Fruit fly (Drosophila melanogaster) whole organism, prepupa: ENCODE data around the gene Pgant4.
A peak's percentile ranks its signal among the peaks of the same experiment; 100 is the strongest.

Experiments used
- CG10631 ChIP-seq: fragments of 200-800 bp; sonication (Bioruptor generic); optimal IDR thresholded peaks from 2 replicates; lab custom pipeline; 2016; ENCODE audit warnings: missing biosample characterization, missing genetic modification characterization
- CG11294 ChIP-seq: fragments of 200-800 bp; sonication (Bioruptor generic); IDR thresholded peaks from 2 replicates; pipeline ENCODE4 v1.3.6; 2022; ENCODE audit warnings: missing biosample characterization, missing genetic modification characterization
- CG11762 ChIP-seq: fragments of 200-800 bp; sonication (Bioruptor generic); optimal IDR thresholded peaks from 3 replicates; lab custom pipeline; 2016; ENCODE audit warnings: missing biosample characterization, missing genetic modification characterization; ENCODE audit not compliant: insufficient read depth
- CG11902 ChIP-seq: fragments of 200-800 bp; sonication (Bioruptor generic); optimal IDR thresholded peaks from 3 replicates; lab custom pipeline; 2016; ENCODE audit warnings: missing biosample characterization, missing genetic modification characterization
- CG1621 ChIP-seq: fragments of 200-800 bp; sonication (Bioruptor generic); optimal IDR thresholded peaks from 3 replicates; lab custom pipeline; 2018; ENCODE audit warnings: missing biosample characterization, mild to moderate bottlenecking, missing genetic modification characterization
- CG16779 ChIP-seq: fragments of 200-800 bp; sonication (Bioruptor generic); optimal IDR thresholded peaks from 3 replicates; lab custom pipeline; 2017; ENCODE audit warnings: missing biosample characterization, mild to moderate bottlenecking, missing genetic modification characterization
- CG3032 ChIP-seq: fragments of 200-800 bp; optimal IDR thresholded peaks from 2 replicates; lab custom pipeline; 2019; ENCODE audit warnings: missing biosample characterization, mild to moderate bottlenecking, missing genetic modification characterization, moderate library complexity
- CG32006 ChIP-seq: fragments of 200-800 bp; sonication (Bioruptor generic); optimal IDR thresholded peaks from 3 replicates; lab custom pipeline; 2017; ENCODE audit warnings: missing biosample characterization, mild to moderate bottlenecking, missing genetic modification characterization
- CG34406 ChIP-seq: fragments of 200-800 bp; sonication (Bioruptor generic); optimal IDR thresholded peaks from 3 replicates; lab custom pipeline; 2016; ENCODE audit warnings: missing biosample characterization, missing genetic modification characterization
- CG6163 ChIP-seq: fragments of 200-800 bp; sonication (Bioruptor generic); IDR thresholded peaks from 3 replicates; pipeline ENCODE4 v1.3.6; 2022; ENCODE audit warnings: missing biosample characterization, missing genetic modification characterization
- CG6792 ChIP-seq: fragments of 200-800 bp; sonication (Bioruptor generic); optimal IDR thresholded peaks from 3 replicates; lab custom pipeline; 2016; ENCODE audit warnings: missing biosample characterization, missing genetic modification characterization
- CG8119 ChIP-seq: fragments of 200-800 bp; sonication (Bioruptor generic); IDR thresholded peaks from 3 replicates; pipeline ENCODE4 v1.3.6; 2022; ENCODE audit warnings: missing biosample characterization, missing genetic modification characterization
- CG8319 ChIP-seq: fragments of 200-800 bp; sonication (Bioruptor generic); optimal IDR thresholded peaks from 3 replicates; lab custom pipeline; 2016; ENCODE audit warnings: missing biosample characterization, missing genetic modification characterization
- CG8632 ChIP-seq: fragments of 200-800 bp; sonication (Bioruptor generic); optimal IDR thresholded peaks from 3 replicates; lab custom pipeline; 2016; ENCODE audit warnings: missing biosample characterization, missing genetic modification characterization
- CG9139 ChIP-seq: fragments of 200-800 bp; sonication (Bioruptor generic); optimal IDR thresholded peaks from 3 replicates; lab custom pipeline; 2017; ENCODE audit warnings: missing biosample characterization, mild to moderate bottlenecking, missing genetic modification characterization
- Eip75B ChIP-seq: fragments of 200-800 bp; sonication (Bioruptor generic); optimal IDR thresholded peaks from 3 replicates; lab custom pipeline; 2016; ENCODE audit warnings: missing biosample characterization, missing genetic modification characterization
- Eip78C ChIP-seq: fragments of 200-800 bp; sonication (Bioruptor generic); peaks from one replicate; lab custom pipeline; 2016; ENCODE audit warnings: missing biosample characterization, missing genetic modification characterization
- Eip93F ChIP-seq: fragments of 200-800 bp; sonication (Bioruptor generic); optimal IDR thresholded peaks from 2 replicates; lab custom pipeline; 2016; ENCODE audit warnings: missing biosample characterization, mild to moderate bottlenecking, missing genetic modification characterization
- Ets21C ChIP-seq: fragments of 200-800 bp; sonication (Bioruptor generic); optimal IDR thresholded peaks from 3 replicates; lab custom pipeline; 2016; ENCODE audit warnings: missing biosample characterization, missing genetic modification characterization
- Hr38 ChIP-seq: sonication (Bioruptor generic); optimal IDR thresholded peaks from 2 replicates; lab custom pipeline; 2016; ENCODE audit warnings: missing biosample characterization, missing genetic modification characterization
- Hr39 ChIP-seq: fragments of 200-800 bp; sonication (Bioruptor generic); optimal IDR thresholded peaks from 2 replicates; lab custom pipeline; 2016; ENCODE audit warnings: missing biosample characterization, missing genetic modification characterization
- Hr4 ChIP-seq: fragments of 200-800 bp; sonication (Bioruptor generic); optimal IDR thresholded peaks from 3 replicates; lab custom pipeline; 2016; ENCODE audit warnings: missing biosample characterization, missing genetic modification characterization
- Met ChIP-seq: fragments of 200-800 bp; sonication (Bioruptor generic); optimal IDR thresholded peaks from 3 replicates; lab custom pipeline; 2016; ENCODE audit warnings: missing biosample characterization, missing genetic modification characterization
- OdsH ChIP-seq: fragments of 200-800 bp; sonication (Bioruptor generic); optimal IDR thresholded peaks from 3 replicates; lab custom pipeline; 2016; ENCODE audit warnings: missing biosample characterization, missing genetic modification characterization
- Sox14 ChIP-seq: fragments of 200-800 bp; sonication (Bioruptor generic); optimal IDR thresholded peaks from 3 replicates; lab custom pipeline; 2016; ENCODE audit warnings: missing biosample characterization, missing genetic modification characterization
- Sox15 ChIP-seq: fragments of 200-800 bp; sonication (Bioruptor generic); optimal IDR thresholded peaks from 3 replicates; lab custom pipeline; 2016; ENCODE audit warnings: missing biosample characterization, missing genetic modification characterization
- achi ChIP-seq: fragments of 200-800 bp; sonication (Bioruptor generic); optimal IDR thresholded peaks from 3 replicates; lab custom pipeline; 2016; ENCODE audit warnings: missing biosample characterization, missing genetic modification characterization
- acj6 ChIP-seq: fragments of 200-800 bp; sonication (Bioruptor generic); optimal IDR thresholded peaks from 3 replicates; lab custom pipeline; 2016; ENCODE audit warnings: missing biosample characterization, missing genetic modification characterization
- cyc ChIP-seq: fragments of 200-800 bp; sonication (Bioruptor generic); optimal IDR thresholded peaks from 3 replicates; lab custom pipeline; 2016; ENCODE audit warnings: missing biosample characterization, missing genetic modification characterization
- dac ChIP-seq: fragments of 200-800 bp; sonication (Bioruptor generic); optimal IDR thresholded peaks from 2 replicates; lab custom pipeline; 2017; ENCODE audit warnings: missing biosample characterization, mild to moderate bottlenecking, missing genetic modification characterization
- dsx ChIP-seq: fragments of 200-800 bp; optimal IDR thresholded peaks from 3 replicates; lab custom pipeline; 2019; ENCODE audit warnings: missing biosample characterization, mild to moderate bottlenecking, missing genetic modification characterization, moderate library complexity; ENCODE audit not compliant: poor library complexity, severe bottlenecking
- eg ChIP-seq: fragments of 200-800 bp; sonication (Bioruptor generic); IDR thresholded peaks from 3 replicates; pipeline ENCODE4 v1.3.6; 2022; ENCODE audit warnings: missing biosample characterization, missing genetic modification characterization
- esn ChIP-seq: fragments of 200-800 bp; sonication (Bioruptor generic); optimal IDR thresholded peaks from 2 replicates; lab custom pipeline; 2016; ENCODE audit warnings: missing biosample characterization, mild to moderate bottlenecking, missing genetic modification characterization, moderate library complexity
- fd59A ChIP-seq: fragments of 200-800 bp; sonication (Bioruptor generic); optimal IDR thresholded peaks from 2 replicates; lab custom pipeline; 2017; ENCODE audit warnings: missing biosample characterization, mild to moderate bottlenecking, missing genetic modification characterization, missing genetic modification reagents
- fd85E ChIP-seq: fragments of 200-800 bp; sonication (Bioruptor generic); optimal IDR thresholded peaks from 3 replicates; lab custom pipeline; 2016; ENCODE audit warnings: missing biosample characterization, missing genetic modification characterization
- fkh ChIP-seq: fragments of 200-800 bp; sonication (Bioruptor generic); optimal IDR thresholded peaks from 3 replicates; lab custom pipeline; 2017; ENCODE audit warnings: missing biosample characterization, mild to moderate bottlenecking, missing genetic modification characterization, moderate library complexity
- lz ChIP-seq: fragments of 200-800 bp; sonication (Bioruptor generic); optimal IDR thresholded peaks from 3 replicates; lab custom pipeline; 2016; ENCODE audit warnings: missing biosample characterization, missing genetic modification characterization
- net ChIP-seq: fragments of 200-800 bp; sonication (Bioruptor generic); optimal IDR thresholded peaks from 3 replicates; lab custom pipeline; 2016; ENCODE audit warnings: missing biosample characterization, missing genetic modification characterization
- pdm3 ChIP-seq: fragments of 200-800 bp; sonication (Bioruptor generic); optimal IDR thresholded peaks from 3 replicates; lab custom pipeline; 2016; ENCODE audit warnings: missing biosample characterization, missing genetic modification characterization
- spab ChIP-seq: fragments of 200-800 bp; sonication (Bioruptor generic); optimal IDR thresholded peaks from 2 replicates; lab custom pipeline; 2017; ENCODE audit warnings: missing biosample characterization, mild to moderate bottlenecking, missing genetic modification characterization, missing genetic modification reagents
- svp ChIP-seq: fragments of 200-800 bp; sonication (Bioruptor generic); peaks from one replicate; lab custom pipeline; 2016; ENCODE audit warnings: missing biosample characterization, missing genetic modification characterization
- topi ChIP-seq: fragments of 200-800 bp; sonication (Bioruptor generic); optimal IDR thresholded peaks from 3 replicates; lab custom pipeline; 2016; ENCODE audit warnings: missing biosample characterization, missing genetic modification characterization
- vri ChIP-seq: fragments of 200-800 bp; sonication (Bioruptor generic); optimal IDR thresholded peaks from 3 replicates; lab custom pipeline; 2016; ENCODE audit warnings: missing biosample characterization, mild to moderate bottlenecking, missing genetic modification characterization

Pgant4 gene

DNA sequence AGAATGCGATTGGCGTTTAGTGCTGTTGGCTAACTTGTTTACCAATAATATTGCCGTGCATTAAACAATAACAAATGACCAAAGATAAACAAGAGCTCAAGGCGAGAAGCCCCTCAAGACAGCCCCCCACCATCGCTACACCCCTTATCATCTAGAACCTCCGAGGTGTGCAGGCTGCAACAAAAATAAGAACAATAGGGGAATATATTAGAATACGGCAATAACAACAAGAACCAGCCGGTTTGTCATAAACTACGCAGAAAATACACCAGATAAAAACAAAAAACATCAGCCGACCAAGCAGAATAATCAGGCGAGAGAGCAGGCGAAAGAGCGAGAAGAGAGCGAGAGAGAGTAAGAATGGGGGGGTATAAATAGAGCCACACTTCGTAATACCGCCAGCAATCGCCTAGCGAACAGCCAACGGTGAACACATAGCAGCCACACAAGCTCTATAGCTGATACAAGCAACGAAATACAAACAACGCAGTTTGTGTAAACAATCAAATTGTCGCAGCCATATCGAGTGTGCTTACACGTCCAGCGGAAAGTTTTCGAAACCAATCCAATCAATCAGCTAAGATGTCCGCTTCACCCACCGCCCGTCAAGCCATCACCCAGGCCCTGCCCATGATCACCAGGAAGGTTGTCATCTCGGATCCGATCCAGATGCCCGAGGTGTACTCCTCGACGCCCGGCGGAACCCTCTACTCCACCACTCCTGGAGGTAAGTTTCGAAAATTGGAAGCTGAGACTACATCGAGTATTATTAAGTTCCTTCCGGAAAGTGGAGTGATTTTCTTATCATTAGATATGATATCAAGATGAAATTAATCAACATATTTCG is 5.9 kb downstream of the Pgant4 start, which contains the start of gene Thor (continued):
- TF ChIP-seq Met: peak; percentile 17
- peak; percentile 10; the same call in 1 of the 2 replicates for TF ChIP-seq CG11294
- no peak for TF ChIP-seq dac (GFP tag; lab: Kevin White, UChicago)
- peak; percentile 66 for TF ChIP-seq CG6163 (GFP tag; lab: Robert Waterston, UW)
- no peak for TF ChIP-seq fd59A
- no peak for TF ChIP-seq cyc (GFP tag; lab: Kevin White, UChicago)
- TF ChIP-seq spab (GFP tag; lab: Kevin White, UChicago): no peak
- peak; percentile 7 for TF ChIP-seq CG1621 (tag; lab: Kevin White, UChicago)
- TF ChIP-seq lz (GFP tag; lab: Kevin White, UChicago): no peak
- TF ChIP-seq CG10631: no peak

DNA sequence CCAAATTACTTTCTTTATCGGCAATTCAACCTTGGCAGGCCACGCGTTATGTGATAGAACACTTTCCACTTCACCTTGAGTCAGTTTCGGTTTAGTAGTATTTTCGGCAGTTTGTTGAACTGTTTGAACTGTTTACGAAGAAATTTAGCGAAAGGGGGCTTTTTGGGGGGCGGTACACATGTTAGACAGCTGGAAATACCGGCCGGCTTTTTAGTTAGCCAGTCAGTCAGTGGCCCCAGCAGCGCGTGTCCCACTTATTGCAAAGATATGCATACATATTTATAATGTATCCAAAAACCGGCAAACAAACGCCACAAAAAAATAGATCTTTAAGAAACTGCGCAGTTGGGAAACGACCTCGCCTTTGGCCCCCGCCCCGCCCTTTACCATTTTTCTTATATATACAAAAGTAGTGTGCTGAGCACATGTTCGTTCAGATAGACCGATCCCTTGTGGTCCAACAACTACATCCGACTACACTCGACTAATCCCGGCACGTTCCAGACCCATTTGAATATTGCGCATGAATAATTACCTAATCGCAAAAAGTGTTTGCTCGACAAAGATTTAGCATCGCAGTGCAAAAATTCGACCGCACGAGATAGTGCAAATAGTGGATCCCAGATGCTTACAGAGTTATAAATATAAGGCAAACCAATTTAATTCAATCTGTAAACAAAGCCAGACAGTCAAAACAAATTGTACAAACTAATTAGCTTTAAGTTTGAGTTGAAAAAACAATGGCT is 7.5 kb downstream of the Pgant4 start:
- TF ChIP-seq svp (GFP tag; lab: Kevin White, UChicago) (peak; percentile 50), vri (GFP tag; lab: Kevin White, UChicago) (peak; percentile 46), fkh (peak; percentile 12), CG3032 (tag; lab: Kevin White, UChicago) (no peak), dsx (GFP tag; lab: Kevin White, UChicago) (no peak), CG34406 (no peak)

DNA sequence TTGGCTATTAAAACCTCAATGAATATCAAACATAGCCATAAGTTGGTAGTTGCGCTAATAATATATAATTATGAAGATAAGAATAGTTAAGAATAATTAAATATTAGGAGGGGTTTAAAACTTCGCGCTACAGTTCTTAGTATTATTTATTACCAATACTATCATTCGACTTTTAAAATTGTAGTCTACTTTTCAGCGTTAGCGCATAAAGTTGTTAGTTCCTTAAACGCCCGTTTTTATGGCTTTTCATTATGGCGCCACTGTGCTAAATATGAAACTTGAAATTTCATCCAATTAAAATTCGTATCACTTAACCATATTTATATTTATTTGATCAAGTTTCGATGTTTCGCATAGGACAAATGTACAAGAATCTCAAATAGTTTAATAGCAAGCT is 8.0 kb downstream of the Pgant4 start:
- TF ChIP-seq esn (GFP tag; lab: Kevin White, UChicago) (peak; percentile 8), Eip78C (peak; percentile 41), pdm3 (GFP tag; lab: Kevin White, UChicago) (peak; percentile 21), svp (GFP tag; lab: Kevin White, UChicago) (peak; percentile 55), Hr38 (no peak), topi (GFP tag; lab: Kevin White, UChicago) (no peak)

DNA sequence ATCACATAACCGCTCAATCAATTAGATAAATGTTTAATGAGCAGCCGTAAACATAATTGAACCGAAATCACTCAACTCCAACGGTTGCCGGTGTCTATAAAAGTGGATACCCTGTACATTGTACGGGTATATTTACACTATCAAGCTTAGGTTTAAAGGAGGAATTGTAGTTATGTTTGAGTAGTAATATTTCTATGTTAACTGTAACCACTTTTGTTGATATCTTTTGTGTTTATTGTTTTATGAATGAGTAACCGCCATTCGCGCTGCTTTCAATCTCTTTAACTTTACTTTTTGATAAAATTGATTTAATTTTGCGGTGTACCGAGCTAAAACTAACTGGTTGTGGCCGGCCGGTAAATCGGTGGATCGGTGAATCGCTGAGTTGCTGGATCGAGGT is 9.6 kb downstream of the Pgant4 start:
- peak; percentile 52 for TF ChIP-seq pdm3 (GFP tag; lab: Kevin White, UChicago)
- no peak for TF ChIP-seq CG6792 (GFP tag; lab: Kevin White, UChicago)
- no peak for TF ChIP-seq Eip75B (GFP tag; lab: Kevin White, UChicago)
- no peak for TF ChIP-seq CG9139 (GFP tag; lab: Kevin White, UChicago)
- peak; percentile 82 for TF ChIP-seq Hr4 (GFP tag; lab: Kevin White, UChicago)
- TF ChIP-seq achi (GFP tag; lab: Kevin White, UChicago): peak; percentile 35
- TF ChIP-seq CG6163 (GFP tag; lab: Robert Waterston, UW): peak; percentile 48; the same call in 2 of the 3 replicates
- peak; percentile 85 for TF ChIP-seq eg (GFP tag; lab: Robert Waterston, UW)
- TF ChIP-seq fd59A: no peak
- peak; percentile 39 for TF ChIP-seq CG11762
- no peak for TF ChIP-seq CG16779
- TF ChIP-seq Eip93F (GFP tag; lab: Kevin White, UChicago): no peak
- no peak for TF ChIP-seq CG11902 (GFP tag; lab: Kevin White, UChicago)
- no peak for TF ChIP-seq Sox14 (GFP tag; lab: Kevin White, UChicago)
- no peak for TF ChIP-seq CG3032 (tag; lab: Kevin White, UChicago)
- no peak for TF ChIP-seq Ets21C (GFP tag; lab: Kevin White, UChicago)
- TF ChIP-seq OdsH: peak; percentile 41
- no peak for TF ChIP-seq Met
- TF ChIP-seq Hr39: peak; percentile 9
- no peak for TF ChIP-seq acj6 (GFP tag; lab: Kevin White, UChicago)
- TF ChIP-seq CG8632 (GFP tag; lab: Kevin White, UChicago): no peak
- no peak for TF ChIP-seq Sox15 (GFP tag; lab: Kevin White, UChicago)
- no peak for TF ChIP-seq dsx (GFP tag; lab: Kevin White, UChicago)
- TF ChIP-seq fd85E (GFP tag; lab: Kevin White, UChicago): no peak
- TF ChIP-seq CG8319 (GFP tag; lab: Kevin White, UChicago): no peak
- peak; percentile 50 for TF ChIP-seq CG11294
- no peak for TF ChIP-seq fkh
- peak; percentile 84 for TF ChIP-seq CG8119 (GFP tag; lab: Robert Waterston, UW)
- TF ChIP-seq net: peak; percentile 26
- peak; percentile 74 for TF ChIP-seq CG32006
- peak; percentile 81 for TF ChIP-seq Eip78C
- no peak for TF ChIP-seq esn (GFP tag; lab: Kevin White, UChicago)
